Worm (Caenorhabditis elegans) whole organism, L3 larva: ENCODE results near the gene msd-4.

ENCODE experiments used
- R02D3.7 ChIP-seq: fragments of 150-350 bp; optimal IDR thresholded peaks from 2 replicates; lab custom pipeline; 2014; ENCODE audit warnings: missing biosample characterization, missing genetic modification characterization
- aly-2 ChIP-seq: fragments of 150-350 bp; optimal IDR thresholded peaks from 2 replicates; lab custom pipeline; 2014; ENCODE audit warnings: missing biosample characterization, missing genetic modification characterization
- ama-1 ChIP-seq: fragments of 150-350 bp; optimal IDR thresholded peaks from 2 replicates; lab custom pipeline; 2018
- ceh-16 ChIP-seq: sonication (generic microtip); optimal IDR thresholded peaks from 2 replicates; lab custom pipeline; 2017; ENCODE audit warnings: missing biosample characterization, missing genetic modification characterization
- ceh-28 ChIP-seq: fragments of 150-350 bp; optimal IDR thresholded peaks from 2 replicates; lab custom pipeline; 2014; ENCODE audit warnings: missing biosample characterization, missing genetic modification reagents, missing genetic modification characterization
- ceh-9 ChIP-seq: sonication (generic microtip); optimal IDR thresholded peaks from 2 replicates; lab custom pipeline; 2018; ENCODE audit warnings: missing biosample characterization, missing genetic modification characterization
- daf-12 ChIP-seq: fragments of 150-350 bp; optimal IDR thresholded peaks from 2 replicates; lab custom pipeline; 2014; ENCODE audit warnings: missing biosample characterization, missing genetic modification reagents, missing genetic modification characterization
- elt-1 ChIP-seq: fragments of 150-350 bp; optimal IDR thresholded peaks from 2 replicates; lab custom pipeline; 2014; ENCODE audit warnings: missing biosample characterization, missing genetic modification characterization
- elt-2 ChIP-seq: sonication (generic microtip); optimal IDR thresholded peaks from 2 replicates; lab custom pipeline; 2016; ENCODE audit warnings: missing genetic modification reagents, mild to moderate bottlenecking, missing genetic modification characterization, missing compliant biosample characterization
- eor-1 ChIP-seq, 2 experiments: fragments of 150-350 bp; optimal IDR thresholded peaks; 2 replicates each; lab custom pipeline; 2014 to 2018; ENCODE audit warnings: missing biosample characterization in 2 of 2, missing genetic modification characterization in 2 of 2
- fkh-2 ChIP-seq: fragments of 150-350 bp; optimal IDR thresholded peaks from 2 replicates; lab custom pipeline; 2014; ENCODE audit warnings: missing biosample characterization, missing genetic modification reagents, missing genetic modification characterization
- fos-1 ChIP-seq: fragments of 150-350 bp; optimal IDR thresholded peaks from 2 replicates; lab custom pipeline; 2014; ENCODE audit warnings: missing biosample characterization, missing genetic modification characterization
- lin-39 ChIP-seq: fragments of 150-350 bp; optimal IDR thresholded peaks from 2 replicates; lab custom pipeline; 2018; ENCODE audit warnings: missing biosample characterization, missing genetic modification reagents, missing genetic modification characterization
- nfya-1 ChIP-seq: sonication (generic microtip); optimal IDR thresholded peaks from 2 replicates; lab custom pipeline; 2017; ENCODE audit warnings: missing genetic modification characterization, mild to moderate bottlenecking, missing compliant biosample characterization, antibody characterized with exemption, moderate library complexity; ENCODE audit not compliant: insufficient read depth
- nhr-11 ChIP-seq: fragments of 150-350 bp; optimal IDR thresholded peaks from 2 replicates; lab custom pipeline; 2014; ENCODE audit warnings: missing biosample characterization, missing genetic modification characterization
- nhr-12 ChIP-seq: fragments of 150-350 bp; optimal IDR thresholded peaks from 2 replicates; lab custom pipeline; 2014; ENCODE audit warnings: missing biosample characterization, missing genetic modification characterization
- nhr-237 ChIP-seq: fragments of 150-350 bp; optimal IDR thresholded peaks from 2 replicates; lab custom pipeline; 2014; ENCODE audit warnings: missing biosample characterization, missing genetic modification characterization
- nhr-25 ChIP-seq: sonication (generic microtip); optimal IDR thresholded peaks from 2 replicates; lab custom pipeline; 2017; ENCODE audit warnings: missing biosample characterization, missing genetic modification characterization
- nhr-43 ChIP-seq: sonication (generic microtip); optimal IDR thresholded peaks from 2 replicates; lab custom pipeline; 2016; ENCODE audit warnings: mild to moderate bottlenecking, missing genetic modification characterization, missing compliant biosample characterization; ENCODE audit not compliant: poor library complexity, severe bottlenecking
- pqm-1 ChIP-seq: fragments of 150-350 bp; optimal IDR thresholded peaks from 2 replicates; lab custom pipeline; 2017; ENCODE audit warnings: missing biosample characterization, missing genetic modification characterization, inconsistent platforms
- skn-1 ChIP-seq: fragments of 150-350 bp; optimal IDR thresholded peaks from 2 replicates; lab custom pipeline; 2014; ENCODE audit warnings: missing biosample characterization, missing genetic modification characterization
- snpc-4 ChIP-seq: fragments of 150-350 bp; optimal IDR thresholded peaks from 2 replicates; lab custom pipeline; 2014; ENCODE audit warnings: missing biosample characterization, missing genetic modification characterization
- tbx-2 ChIP-seq: sonication (generic microtip); optimal IDR thresholded peaks from 2 replicates; lab custom pipeline; 2016; ENCODE audit warnings: mild to moderate bottlenecking, missing genetic modification characterization, missing compliant biosample characterization
- unc-39 ChIP-seq: sonication (generic microtip); optimal IDR thresholded peaks from 4 replicates; lab custom pipeline; 2017; ENCODE audit warnings: missing biosample characterization, missing genetic modification characterization
- unc-62 ChIP-seq: fragments of 150-350 bp; sonication (generic microtip); optimal IDR thresholded peaks from 4 replicates; lab custom pipeline; 2014; ENCODE audit warnings: missing biosample characterization, missing genetic modification reagents, missing genetic modification characterization
- ztf-11 ChIP-seq: fragments of 150-350 bp; optimal IDR thresholded peaks from 2 replicates; lab custom pipeline; 2014; ENCODE audit warnings: missing biosample characterization, missing genetic modification characterization
- ztf-4 ChIP-seq: fragments of 150-350 bp; optimal IDR thresholded peaks from 2 replicates; lab custom pipeline; 2014; ENCODE audit warnings: missing biosample characterization, missing genetic modification characterization

The msd-4 gene

DNA sequence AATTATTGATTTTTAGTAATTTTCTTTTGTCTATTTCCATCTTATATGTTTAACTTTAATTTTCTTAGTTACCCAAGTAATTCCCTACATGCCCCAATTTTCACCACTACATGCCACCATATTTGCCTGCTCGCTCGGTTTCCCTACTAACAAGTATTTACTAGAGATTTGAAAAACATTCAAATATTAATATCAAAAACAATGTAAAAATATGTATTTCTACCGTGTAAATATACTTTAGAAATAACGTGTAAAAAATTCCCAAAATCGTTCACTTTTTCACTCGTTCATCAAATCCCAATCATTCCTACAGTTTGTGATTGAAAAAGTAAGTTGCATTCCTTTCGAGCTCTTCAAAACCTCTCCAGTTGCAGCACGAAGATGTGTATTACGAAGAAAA is 41.9 kb downstream of the msd-4 start, which contains the start of gene F26A1.3:
F26A1.3 (plus strand) TSS at position 301 of the 400 bp plus-strand sequence.
- TF ChIP-seq aly-2 (no peak), nhr-43 (tag; lab: Kevin White, UChicago) (no peak), nhr-237 (no peak), fkh-2 (no peak), unc-39 (tag; lab: Kevin White, UChicago) (no peak), R02D3.7 (tag; lab: Kevin White, UChicago) (no peak), skn-1 (tag; lab: Kevin White, UChicago) (no peak), ztf-11 (no peak), snpc-4 (tag; lab: Kevin White, UChicago) (no peak), tbx-2 (tag; lab: Kevin White, UChicago) (no peak), nhr-25 (tag; lab: Kevin White, UChicago) (no peak), elt-1 (tag; lab: Kevin White, UChicago) (no peak), ceh-9 (tag; lab: Kevin White, UChicago) (no peak), fos-1 (tag; lab: Kevin White, UChicago) (no peak), nhr-12 (tag; lab: Kevin White, UChicago) (no peak), lin-39 (tag; lab: Kevin White, UChicago) (no peak)

DNA sequence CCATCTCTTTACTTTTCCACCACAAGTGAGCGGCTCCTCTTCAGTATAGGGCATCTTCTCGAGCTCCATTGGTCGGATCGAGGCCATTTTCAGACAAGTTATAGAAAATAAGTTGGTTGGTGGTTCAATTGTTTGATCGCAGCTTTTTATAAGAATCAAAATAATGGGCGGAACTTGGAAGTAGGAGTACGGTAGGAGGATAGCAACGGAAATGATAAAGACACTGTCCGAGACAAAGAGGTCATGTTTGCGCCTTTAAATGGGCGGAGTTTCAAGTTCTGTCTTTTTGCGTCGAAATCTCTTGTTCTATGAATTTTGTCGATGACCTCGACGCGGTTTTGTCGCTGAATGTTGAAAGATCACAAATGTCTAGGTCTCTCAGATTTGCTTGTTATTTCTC is 46.4 kb downstream of the msd-4 start, which contains the start of gene F26A1.8:
F26A1.8 (minus strand) TSS at position 101 of the 400 bp plus-strand sequence.
- TF ChIP-seq ceh-16 (tag; lab: Kevin White, UChicago) (no peak), nhr-11 (tag; lab: Kevin White, UChicago) (no peak), nhr-43 (tag; lab: Kevin White, UChicago) (no peak), skn-1 (tag; lab: Kevin White, UChicago) (no peak), unc-62 (no peak), eor-1 (tag; optimal IDR thresholded peaks at IDR 0.05; lab: Kevin White, UChicago) (no peak), nhr-237 (no peak), fos-1 (tag; lab: Kevin White, UChicago) (no peak), nfya-1 (tag; lab: Kevin White, UChicago) (no peak), elt-2 (tag; lab: Kevin White, UChicago) (no peak), pqm-1 (tag; lab: Kevin White, UChicago) (no peak), elt-1 (tag; lab: Kevin White, UChicago) (no peak), unc-39 (tag; lab: Kevin White, UChicago) (no peak), ama-1 (lab: Kevin White, UChicago) (no peak), ceh-9 (tag; lab: Kevin White, UChicago) (no peak)
- TF ChIP-seq, all 47 proteins: peak for 0

DNA sequence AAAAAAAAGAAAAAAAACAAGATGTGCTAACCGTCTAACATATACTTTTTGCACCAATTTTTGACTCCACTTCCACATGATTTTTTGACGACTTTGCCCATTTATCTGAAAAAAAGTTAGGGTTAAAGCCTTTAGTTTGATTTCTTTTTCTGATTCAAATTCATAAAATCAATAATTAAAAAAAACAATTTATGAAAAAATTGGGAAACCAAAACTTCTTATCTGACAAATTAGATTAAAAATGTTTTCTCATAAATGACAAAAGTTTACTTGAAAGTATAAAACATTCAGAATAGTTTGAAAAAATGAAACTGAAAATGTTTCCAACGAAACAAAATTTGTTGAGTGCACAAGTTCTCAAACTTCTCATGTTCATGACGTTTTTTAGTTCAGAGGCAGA is 48.7 kb downstream of the msd-4 start, which contains the start of gene F26A1.7:
F26A1.7 (minus strand) TSS at position 101 of the 400 bp plus-strand sequence.
- TF ChIP-seq nhr-12 (tag; lab: Kevin White, UChicago) (no peak), ztf-4 (tag; lab: Kevin White, UChicago) (no peak), ceh-28 (tag; lab: Kevin White, UChicago) (no peak), daf-12 (tag; lab: Kevin White, UChicago) (no peak)
